Fruit fly (Drosophila melanogaster) whole organism, adult: ENCODE results near the gene sowah.

ENCODE experiments used
- CG11617 ChIP-seq: fragments of 200-800 bp; sonication (Bioruptor generic); optimal IDR thresholded peaks from 2 replicates; lab custom pipeline; 2017; ENCODE audit warnings: mild to moderate bottlenecking, missing biosample characterization, missing genetic modification reagents, missing genetic modification characterization
- CG1620 ChIP-seq: fragments of 200-800 bp; sonication (Bioruptor generic); optimal IDR thresholded peaks from 2 replicates; lab custom pipeline; 2016; ENCODE audit warnings: missing biosample characterization, missing genetic modification characterization
- Crg-1 ChIP-seq: fragments of 200-800 bp; sonication (Bioruptor generic); optimal IDR thresholded peaks from 2 replicates; lab custom pipeline; 2016; ENCODE audit warnings: missing biosample characterization, missing genetic modification characterization
- bab1 ChIP-seq: fragments of 200-800 bp; sonication (Bioruptor generic); optimal IDR thresholded peaks from 3 replicates; lab custom pipeline; 2019; ENCODE audit warnings: missing biosample characterization, mild to moderate bottlenecking, missing genetic modification characterization, moderate library complexity
- kay ChIP-seq: fragments of 200-800 bp; sonication (Bioruptor generic); peaks from one replicate; lab custom pipeline; 2016; ENCODE audit warnings: missing biosample characterization, missing genetic modification characterization, borderline replicate concordance
- ovo ChIP-seq: fragments of 200-800 bp; sonication (Bioruptor generic); optimal IDR thresholded peaks from 2 replicates; lab custom pipeline; 2016; ENCODE audit warnings: missing biosample characterization, missing genetic modification characterization
- toe ChIP-seq: fragments of 200-800 bp; sonication (Bioruptor generic); optimal IDR thresholded peaks from 2 replicates; lab custom pipeline; 2016; ENCODE audit warnings: missing biosample characterization, missing genetic modification characterization

DNA sequence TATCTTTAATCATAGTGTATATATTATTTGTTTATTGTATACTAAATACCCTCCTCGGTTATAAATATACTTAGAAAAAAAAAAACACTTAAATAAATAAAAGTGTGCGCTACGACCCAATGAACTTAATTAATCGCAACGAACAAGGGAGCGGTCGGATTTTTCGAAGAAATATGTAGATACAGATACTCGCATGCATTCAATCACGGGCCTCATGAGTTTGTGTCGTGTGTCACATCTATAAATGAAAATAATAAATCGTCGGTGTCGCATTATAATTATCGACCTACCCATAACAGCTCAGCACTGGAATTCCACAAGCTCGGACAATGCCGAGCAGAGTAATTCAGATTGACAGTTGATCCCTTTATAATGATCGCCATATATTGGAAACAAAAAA lies 49.5 kb upstream of the sowah start:
- TF ChIP-seq CG1620 (GFP tag; lab: Kevin White, UChicago), result no peak
- no peak for TF ChIP-seq Crg-1 (GFP tag; lab: Kevin White, UChicago)
- no peak for TF ChIP-seq ovo (GFP tag; lab: Kevin White, UChicago)
- no peak for TF ChIP-seq CG11617 (GFP tag; lab: Kevin White, UChicago)
- no peak for TF ChIP-seq toe (GFP tag; lab: Kevin White, UChicago)
- no peak for TF ChIP-seq bab1
- TF ChIP-seq kay, result peak; percentile 75
